Fruit fly (Drosophila melanogaster) whole organism, wandering third instar larva: Measurements from ENCODE around the gene Fim.

Experiments used
- Abd-B ChIP-seq: fragments of >200 bp; optimal IDR thresholded peaks from 2 replicates; lab custom pipeline; 2017; ENCODE audit warnings: missing biosample characterization, missing genetic modification characterization
- CG32264 ChIP-seq: fragments of 200-800 bp; sonication (Bioruptor generic); optimal IDR thresholded peaks from 2 replicates; lab custom pipeline; 2016; ENCODE audit warnings: missing biosample characterization, missing genetic modification characterization
- Dfd ChIP-seq: fragments of >200 bp; optimal IDR thresholded peaks from 2 replicates; lab custom pipeline; 2017; ENCODE audit warnings: missing biosample characterization, missing genetic modification characterization
- Dif ChIP-seq: fragments of 200-275, 200-300 bp; sonication (Bioruptor generic); optimal IDR thresholded peaks from 2 replicates; lab custom pipeline; 2018; ENCODE audit warnings: missing biosample characterization, missing genetic modification characterization; ENCODE audit not compliant: partially characterized antibody
- HLH106 ChIP-seq: fragments of 200-800 bp; optimal IDR thresholded peaks from 3 replicates; lab custom pipeline; 2019; ENCODE audit warnings: missing biosample characterization, mild to moderate bottlenecking, missing genetic modification characterization, moderate library complexity
- Hnf4 ChIP-seq: fragments of 200-800 bp; sonication (Bioruptor generic); optimal IDR thresholded peaks from 2 replicates; lab custom pipeline; 2016; ENCODE audit warnings: missing biosample characterization, mild to moderate bottlenecking, missing genetic modification characterization
- Jra ChIP-seq: sonication (Bioruptor generic); optimal IDR thresholded peaks from 2 replicates; lab custom pipeline; 2016; ENCODE audit warnings: missing biosample characterization, missing genetic modification characterization
- Mio ChIP-seq: sonication (Bioruptor generic); optimal IDR thresholded peaks from 2 replicates; lab custom pipeline; 2016; ENCODE audit warnings: missing biosample characterization, missing genetic modification characterization
- Myc ChIP-seq: fragments of >200 bp; optimal IDR thresholded peaks from 2 replicates; lab custom pipeline; 2017
- N ChIP-seq: fragments of >200 bp; optimal IDR thresholded peaks from 2 replicates; lab custom pipeline; 2018; ENCODE audit warnings: missing biosample characterization, missing external identifiers, missing genetic modification characterization
- OdsH ChIP-seq: fragments of 200-800 bp; sonication (Bioruptor generic); optimal IDR thresholded peaks from 2 replicates; lab custom pipeline; 2016; ENCODE audit warnings: missing biosample characterization, mild to moderate bottlenecking, missing genetic modification characterization
- Sp1 ChIP-seq: fragments of 200-800 bp; sonication (Bioruptor generic); optimal IDR thresholded peaks from 3 replicates; lab custom pipeline; 2019; ENCODE audit warnings: missing biosample characterization, mild to moderate bottlenecking, missing genetic modification characterization, moderate library complexity
- br ChIP-seq: fragments of 200-800 bp; sonication (Bioruptor generic); optimal IDR thresholded peaks from 2 replicates; lab custom pipeline; 2016; ENCODE audit warnings: missing biosample characterization, missing genetic modification characterization
- brk ChIP-seq: fragments of 200-800 bp; sonication (Bioruptor generic); optimal IDR thresholded peaks from 2 replicates; lab custom pipeline; 2016; ENCODE audit warnings: missing biosample characterization, mild to moderate bottlenecking, missing genetic modification characterization
- dmrt93B ChIP-seq: fragments of 200-800 bp; sonication (Bioruptor generic); optimal IDR thresholded peaks from 2 replicates; lab custom pipeline; 2018; ENCODE audit warnings: missing biosample characterization, mild to moderate bottlenecking, missing genetic modification characterization
- dsf ChIP-seq: sonication (Bioruptor generic); optimal IDR thresholded peaks from 2 replicates; lab custom pipeline; 2016; ENCODE audit warnings: missing biosample characterization, missing genetic modification characterization, borderline replicate concordance
- ey ChIP-seq: fragments of 200-800 bp; sonication (Bioruptor generic); optimal IDR thresholded peaks from 2 replicates; lab custom pipeline; 2016; ENCODE audit warnings: missing biosample characterization, missing genetic modification characterization
- foxo ChIP-seq, 2 experiments: fragments of 200-800 bp; sonication (Bioruptor generic); optimal IDR thresholded peaks; 2 replicates in 1 of 2; 3 replicates in 1 of 2; lab custom pipeline; 2016 to 2017; ENCODE audit warnings: missing biosample characterization in 2 of 2, missing genetic modification characterization in 2 of 2
- fru ChIP-seq: fragments of 200-800 bp; sonication (Bioruptor generic); optimal IDR thresholded peaks from 3 replicates; lab custom pipeline; 2016; ENCODE audit warnings: missing biosample characterization, mild to moderate bottlenecking, missing genetic modification characterization
- h ChIP-seq: fragments of 200-800 bp; sonication (Bioruptor generic); optimal IDR thresholded peaks from 3 replicates; lab custom pipeline; 2016; ENCODE audit warnings: missing biosample characterization, mild to moderate bottlenecking, missing genetic modification characterization
- jim ChIP-seq: fragments of 175-275, 200-325 bp; sonication (Bioruptor generic); optimal IDR thresholded peaks from 2 replicates; lab custom pipeline; 2016; ENCODE audit warnings: missing biosample characterization, mild to moderate bottlenecking, missing genetic modification characterization
- lola ChIP-seq: fragments of >200 bp; optimal IDR thresholded peaks from 2 replicates; lab custom pipeline; 2017; ENCODE audit warnings: missing biosample characterization, missing genetic modification characterization
- psq ChIP-seq: fragments of 200-800 bp; sonication (Bioruptor generic); optimal IDR thresholded peaks from 3 replicates; lab custom pipeline; 2017; ENCODE audit warnings: missing biosample characterization, mild to moderate bottlenecking, missing genetic modification characterization, moderate library complexity
- rgr ChIP-seq: fragments of 200-800 bp; sonication (Bioruptor generic); optimal IDR thresholded peaks from 3 replicates; lab custom pipeline; 2016; ENCODE audit warnings: missing biosample characterization, mild to moderate bottlenecking, missing genetic modification characterization
- sage ChIP-seq: fragments of 200-800 bp; sonication (Bioruptor generic); optimal IDR thresholded peaks from 2 replicates; lab custom pipeline; 2016; ENCODE audit warnings: missing biosample characterization, mild to moderate bottlenecking, missing genetic modification characterization
- sv ChIP-seq: fragments of 200-800 bp; sonication (Bioruptor generic); optimal IDR thresholded peaks from 3 replicates; lab custom pipeline; 2016; ENCODE audit warnings: missing biosample characterization, missing genetic modification characterization
- tai ChIP-seq: sonication (Bioruptor generic); optimal IDR thresholded peaks from 2 replicates; lab custom pipeline; 2016; ENCODE audit warnings: missing biosample characterization, missing genetic modification characterization
- usp ChIP-seq: fragments of >200 bp; optimal IDR thresholded peaks from 2 replicates; lab custom pipeline; 2017; ENCODE audit warnings: missing biosample characterization, missing genetic modification characterization
- woc ChIP-seq: sonication (Bioruptor generic); optimal IDR thresholded peaks from 2 replicates; lab custom pipeline; 2016; ENCODE audit warnings: missing biosample characterization, mild to moderate bottlenecking, missing genetic modification characterization

The Fim gene

DNA sequence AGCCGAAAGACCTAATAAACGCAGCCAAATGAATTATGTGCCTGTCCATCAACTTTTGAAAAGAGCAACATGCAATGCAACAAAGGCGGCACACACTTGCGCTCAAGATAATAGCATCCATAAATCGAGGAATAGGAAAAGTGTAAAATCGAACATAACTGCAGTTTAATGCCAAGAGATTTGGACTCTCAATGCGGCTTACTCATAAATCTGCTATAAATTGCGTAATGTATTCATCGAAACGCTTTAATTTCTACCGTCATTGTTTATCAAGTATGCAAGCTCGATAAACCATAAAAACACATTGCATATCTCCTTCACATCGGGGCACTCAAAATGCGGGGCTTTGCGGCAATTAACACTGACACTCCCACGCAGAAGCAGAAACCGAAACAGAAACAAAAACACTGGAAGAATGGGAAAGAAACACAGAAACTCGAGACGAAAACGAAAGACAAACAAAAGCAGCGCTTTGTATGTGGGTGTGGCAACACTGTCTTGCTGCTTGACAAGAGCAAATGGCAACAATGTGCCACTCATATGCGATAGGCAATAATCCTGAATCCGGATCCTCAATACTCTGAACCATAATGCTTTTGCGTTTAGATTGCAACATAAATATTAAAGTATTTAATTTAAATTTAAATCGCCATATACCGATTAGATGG, 3.7 kb downstream of the Fim start:
- no peak for TF ChIP-seq woc (GFP tag; lab: Kevin White, UChicago)
- TF ChIP-seq h (GFP tag; lab: Kevin White, UChicago), result peak; percentile 26
- TF ChIP-seq br, result no peak
- no peak for TF ChIP-seq Dif (GFP tag; lab: Kevin White, UChicago)
- no peak for TF ChIP-seq N (GFP tag; lab: Kevin White, UChicago)
- peak; percentile 47 for TF ChIP-seq Hnf4 (GFP tag; lab: Kevin White, UChicago)
- peak; percentile 29 for TF ChIP-seq ey
- no peak for TF ChIP-seq sage (GFP tag; lab: Kevin White, UChicago)
- TF ChIP-seq sv (GFP tag; lab: Kevin White, UChicago), result no peak
- no peak for TF ChIP-seq Myc (lab: Kevin White, UChicago)
- peak; percentile 29 for TF ChIP-seq rgr (GFP tag; lab: Kevin White, UChicago)
- no peak for TF ChIP-seq usp
- TF ChIP-seq foxo (GFP tag; optimal IDR thresholded peaks at IDR 0.05; lab: Kevin White, UChicago), result peak in 1 of 2 experiments; percentile 41
- TF ChIP-seq HLH106 (tag; lab: Kevin White, UChicago), result peak; percentile 30
- no peak for TF ChIP-seq dmrt93B (GFP tag; lab: Kevin White, UChicago)
- TF ChIP-seq lola (GFP tag; lab: Kevin White, UChicago), result no peak
- peak; percentile 74 for TF ChIP-seq psq (GFP tag; lab: Kevin White, UChicago)
- TF ChIP-seq Sp1 (GFP tag; lab: Kevin White, UChicago), result peak; percentile 4
- TF ChIP-seq Mio (GFP tag; lab: Kevin White, UChicago), result no peak
- peak; percentile 48 for TF ChIP-seq OdsH

dm6 chrX:17297070-17297689, 4.5 kb downstream of the Fim start:
- peak; percentile 68 for TF ChIP-seq ey
- peak; percentile 8 for TF ChIP-seq dsf (GFP tag; lab: Kevin White, UChicago)
- no peak for TF ChIP-seq jim (GFP tag; lab: Kevin White, UChicago)
- TF ChIP-seq Dif (GFP tag; lab: Kevin White, UChicago), result no peak
- peak; percentile 79 for TF ChIP-seq woc (GFP tag; lab: Kevin White, UChicago)
- TF ChIP-seq fru (GFP tag; lab: Kevin White, UChicago), result peak; percentile 81
- no peak for TF ChIP-seq Jra (GFP tag; lab: Kevin White, UChicago)
- peak; percentile 40 for TF ChIP-seq brk
- TF ChIP-seq br, result peak; percentile 74
- TF ChIP-seq psq (GFP tag; lab: Kevin White, UChicago), result peak; percentile 64
- peak; percentile 67 for TF ChIP-seq h (GFP tag; lab: Kevin White, UChicago)
- peak; percentile 64 for TF ChIP-seq OdsH
- TF ChIP-seq rgr (GFP tag; lab: Kevin White, UChicago), result peak; percentile 62
- TF ChIP-seq dmrt93B (GFP tag; lab: Kevin White, UChicago), result peak; percentile 55
- peak; percentile 71 for TF ChIP-seq HLH106 (tag; lab: Kevin White, UChicago)
- no peak for TF ChIP-seq Myc (lab: Kevin White, UChicago)
- TF ChIP-seq N (GFP tag; lab: Kevin White, UChicago), result no peak
- no peak for TF ChIP-seq sv (GFP tag; lab: Kevin White, UChicago)
- peak in 1 of 2 experiments; percentile 76 for TF ChIP-seq foxo (GFP tag; optimal IDR thresholded peaks at IDR 0.05; lab: Kevin White, UChicago)
- TF ChIP-seq Hnf4 (GFP tag; lab: Kevin White, UChicago), result peak; percentile 19
- no peak for TF ChIP-seq lola (GFP tag; lab: Kevin White, UChicago)
- no peak for TF ChIP-seq Dfd (GFP tag; lab: Kevin White, UChicago)
- peak; percentile 64 for TF ChIP-seq Sp1 (GFP tag; lab: Kevin White, UChicago)
- peak; percentile 13 for TF ChIP-seq Mio (GFP tag; lab: Kevin White, UChicago)
- peak; percentile 33 for TF ChIP-seq CG32264 (GFP tag; lab: Kevin White, UChicago)
- TF ChIP-seq tai (GFP tag; lab: Kevin White, UChicago), result peak; percentile 19

- TF ChIP-seq Sp1 (GFP tag; lab: Kevin White, UChicago) (peak; percentile 61), h (GFP tag; lab: Kevin White, UChicago) (peak; percentile 8), psq (GFP tag; lab: Kevin White, UChicago) (no peak), Abd-B (GFP tag; lab: Kevin White, UChicago) (no peak)
Measured at dm6 chrX:17296283-17297069, 5.3 kb downstream of the Fim start.
